Worm (Caenorhabditis elegans) whole organism, midembryonic: ENCODE data around the gene C47E12.12.

Experiments
- T22C8.4 ChIP-seq: fragments of 200-800 bp; sonication (Bioruptor generic); IDR thresholded peaks from 2 replicates; pipeline ENCODE4 v1.3.6; 2022; ENCODE audit warnings: missing genetic modification characterization, missing compliant biosample characterization
- ztf-23 ChIP-seq: fragments of 200-800 bp; sonication (Bioruptor generic); IDR thresholded peaks from 2 replicates; pipeline ENCODE4 v1.3.6; 2022; ENCODE audit warnings: missing genetic modification reagents, missing genetic modification characterization, missing compliant biosample characterization

ce11 chrIV:9976284-9976683 is 3.8 kb upstream of the C47E12.12 start, which contains the start of gene C47E12.14:
- no peak for TF ChIP-seq ztf-23 (GFP tag; lab: Robert Waterston, UW)
- no peak for TF ChIP-seq T22C8.4
